Fruit fly (Drosophila melanogaster) whole organism, prepupa: ENCODE measurements around the gene ppk16.

Source experiments
- Blimp-1 ChIP-seq: fragments of 200-800 bp; sonication (Bioruptor generic); optimal IDR thresholded peaks from 3 replicates; lab custom pipeline; 2017; ENCODE audit warnings: missing biosample characterization, missing genetic modification characterization, mild to moderate bottlenecking, moderate library complexity, missing genetic modification reagents
- CG10669 ChIP-seq: fragments of 200-800 bp; sonication (Bioruptor generic); optimal IDR thresholded peaks from 3 replicates; lab custom pipeline; 2018; ENCODE audit warnings: missing biosample characterization, mild to moderate bottlenecking, missing genetic modification characterization, moderate library complexity
- CG11294 ChIP-seq: fragments of 200-800 bp; sonication (Bioruptor generic); IDR thresholded peaks from 2 replicates; pipeline ENCODE4 v1.3.6; 2022; ENCODE audit warnings: missing biosample characterization, missing genetic modification characterization
- CG11762 ChIP-seq: fragments of 200-800 bp; sonication (Bioruptor generic); optimal IDR thresholded peaks from 3 replicates; lab custom pipeline; 2016; ENCODE audit warnings: missing biosample characterization, missing genetic modification characterization; ENCODE audit not compliant: insufficient read depth
- CG11902 ChIP-seq: fragments of 200-800 bp; sonication (Bioruptor generic); optimal IDR thresholded peaks from 3 replicates; lab custom pipeline; 2016; ENCODE audit warnings: missing biosample characterization, missing genetic modification characterization
- CG15336 ChIP-seq: fragments of 200-800 bp; sonication (Bioruptor generic); IDR thresholded peaks from 2 replicates; pipeline ENCODE4 v1.3.6; 2022; ENCODE audit warnings: missing biosample characterization, missing genetic modification characterization
- CG1621 ChIP-seq: fragments of 200-800 bp; sonication (Bioruptor generic); optimal IDR thresholded peaks from 3 replicates; lab custom pipeline; 2018; ENCODE audit warnings: missing biosample characterization, mild to moderate bottlenecking, missing genetic modification characterization
- CG31627 ChIP-seq: fragments of 200-800 bp; sonication (Bioruptor generic); optimal IDR thresholded peaks from 3 replicates; lab custom pipeline; 2016; ENCODE audit warnings: missing biosample characterization, missing genetic modification characterization
- CG34406 ChIP-seq: fragments of 200-800 bp; sonication (Bioruptor generic); optimal IDR thresholded peaks from 3 replicates; lab custom pipeline; 2016; ENCODE audit warnings: missing biosample characterization, missing genetic modification characterization
- CG3919 ChIP-seq: fragments of 200-800 bp; sonication (Bioruptor generic); optimal IDR thresholded peaks from 3 replicates; lab custom pipeline; 2016; ENCODE audit warnings: missing biosample characterization, missing genetic modification characterization
- CG4318 ChIP-seq: fragments of 200-800 bp; sonication (Bioruptor generic); optimal IDR thresholded peaks from 3 replicates; lab custom pipeline; 2017; ENCODE audit warnings: missing biosample characterization, mild to moderate bottlenecking, missing genetic modification characterization
- CG6163 ChIP-seq: fragments of 200-800 bp; sonication (Bioruptor generic); IDR thresholded peaks from 3 replicates; pipeline ENCODE4 v1.3.6; 2022; ENCODE audit warnings: missing biosample characterization, missing genetic modification characterization
- CG6276 ChIP-seq: fragments of 200-800 bp; sonication (Bioruptor generic); optimal IDR thresholded peaks from 2 replicates; lab custom pipeline; 2017; ENCODE audit warnings: missing biosample characterization, mild to moderate bottlenecking, missing genetic modification characterization
- CG7368 ChIP-seq: fragments of 200-800 bp; sonication (Bioruptor generic); optimal IDR thresholded peaks from 3 replicates; lab custom pipeline; 2016; ENCODE audit warnings: missing biosample characterization, missing genetic modification characterization
- CG8119 ChIP-seq: fragments of 200-800 bp; sonication (Bioruptor generic); IDR thresholded peaks from 3 replicates; pipeline ENCODE4 v1.3.6; 2022; ENCODE audit warnings: missing biosample characterization, missing genetic modification characterization
- CG8632 ChIP-seq: fragments of 200-800 bp; sonication (Bioruptor generic); optimal IDR thresholded peaks from 3 replicates; lab custom pipeline; 2016; ENCODE audit warnings: missing biosample characterization, missing genetic modification characterization
- CG9139 ChIP-seq: fragments of 200-800 bp; sonication (Bioruptor generic); optimal IDR thresholded peaks from 3 replicates; lab custom pipeline; 2017; ENCODE audit warnings: missing biosample characterization, mild to moderate bottlenecking, missing genetic modification characterization
- Eip75B ChIP-seq: fragments of 200-800 bp; sonication (Bioruptor generic); optimal IDR thresholded peaks from 3 replicates; lab custom pipeline; 2016; ENCODE audit warnings: missing biosample characterization, missing genetic modification characterization
- Gug ChIP-seq: fragments of 200-800 bp; sonication (Bioruptor generic); IDR thresholded peaks from 2 replicates; pipeline ENCODE4 v1.3.6; 2022; ENCODE audit warnings: missing biosample characterization, missing genetic modification characterization
- Hr38 ChIP-seq: sonication (Bioruptor generic); optimal IDR thresholded peaks from 2 replicates; lab custom pipeline; 2016; ENCODE audit warnings: missing biosample characterization, missing genetic modification characterization
- Hr39 ChIP-seq: fragments of 200-800 bp; sonication (Bioruptor generic); optimal IDR thresholded peaks from 2 replicates; lab custom pipeline; 2016; ENCODE audit warnings: missing biosample characterization, missing genetic modification characterization
- Hr4 ChIP-seq: fragments of 200-800 bp; sonication (Bioruptor generic); optimal IDR thresholded peaks from 3 replicates; lab custom pipeline; 2016; ENCODE audit warnings: missing biosample characterization, missing genetic modification characterization
- Lpt ChIP-seq: fragments of 200-800 bp; sonication (Bioruptor generic); optimal IDR thresholded peaks from 3 replicates; lab custom pipeline; 2016; ENCODE audit warnings: missing biosample characterization, missing genetic modification characterization
- Met ChIP-seq: fragments of 200-800 bp; sonication (Bioruptor generic); optimal IDR thresholded peaks from 3 replicates; lab custom pipeline; 2016; ENCODE audit warnings: missing biosample characterization, missing genetic modification characterization
- OdsH ChIP-seq: fragments of 200-800 bp; sonication (Bioruptor generic); optimal IDR thresholded peaks from 3 replicates; lab custom pipeline; 2016; ENCODE audit warnings: missing biosample characterization, missing genetic modification characterization
- Smox ChIP-seq: fragments of 200-800 bp; sonication (Bioruptor generic); optimal IDR thresholded peaks from 3 replicates; lab custom pipeline; 2016; ENCODE audit warnings: missing biosample characterization, missing genetic modification characterization
- Sox14 ChIP-seq: fragments of 200-800 bp; sonication (Bioruptor generic); optimal IDR thresholded peaks from 3 replicates; lab custom pipeline; 2016; ENCODE audit warnings: missing biosample characterization, missing genetic modification characterization
- Sox15 ChIP-seq: fragments of 200-800 bp; sonication (Bioruptor generic); optimal IDR thresholded peaks from 3 replicates; lab custom pipeline; 2016; ENCODE audit warnings: missing biosample characterization, missing genetic modification characterization
- achi ChIP-seq: fragments of 200-800 bp; sonication (Bioruptor generic); optimal IDR thresholded peaks from 3 replicates; lab custom pipeline; 2016; ENCODE audit warnings: missing biosample characterization, missing genetic modification characterization
- cyc ChIP-seq: fragments of 200-800 bp; sonication (Bioruptor generic); optimal IDR thresholded peaks from 3 replicates; lab custom pipeline; 2016; ENCODE audit warnings: missing biosample characterization, missing genetic modification characterization
- dac ChIP-seq: fragments of 200-800 bp; sonication (Bioruptor generic); optimal IDR thresholded peaks from 2 replicates; lab custom pipeline; 2017; ENCODE audit warnings: missing biosample characterization, mild to moderate bottlenecking, missing genetic modification characterization
- eg ChIP-seq: fragments of 200-800 bp; sonication (Bioruptor generic); IDR thresholded peaks from 3 replicates; pipeline ENCODE4 v1.3.6; 2022; ENCODE audit warnings: missing biosample characterization, missing genetic modification characterization
- fd59A ChIP-seq: fragments of 200-800 bp; sonication (Bioruptor generic); optimal IDR thresholded peaks from 2 replicates; lab custom pipeline; 2017; ENCODE audit warnings: missing biosample characterization, mild to moderate bottlenecking, missing genetic modification characterization, missing genetic modification reagents
- fd85E ChIP-seq: fragments of 200-800 bp; sonication (Bioruptor generic); optimal IDR thresholded peaks from 3 replicates; lab custom pipeline; 2016; ENCODE audit warnings: missing biosample characterization, missing genetic modification characterization
- lz ChIP-seq: fragments of 200-800 bp; sonication (Bioruptor generic); optimal IDR thresholded peaks from 3 replicates; lab custom pipeline; 2016; ENCODE audit warnings: missing biosample characterization, missing genetic modification characterization
- pdm3 ChIP-seq: fragments of 200-800 bp; sonication (Bioruptor generic); optimal IDR thresholded peaks from 3 replicates; lab custom pipeline; 2016; ENCODE audit warnings: missing biosample characterization, missing genetic modification characterization
- salr ChIP-seq, 2 experiments: fragments of 200-800 bp; sonication (Bioruptor generic); optimal IDR thresholded peaks; 3 replicates each; lab custom pipeline; 2016 to 2018; ENCODE audit warnings: missing biosample characterization in 2 of 2, missing genetic modification characterization in 2 of 2, mild to moderate bottlenecking in 1 of 2
- spab ChIP-seq: fragments of 200-800 bp; sonication (Bioruptor generic); optimal IDR thresholded peaks from 2 replicates; lab custom pipeline; 2017; ENCODE audit warnings: missing biosample characterization, mild to moderate bottlenecking, missing genetic modification characterization, missing genetic modification reagents
- svp ChIP-seq: fragments of 200-800 bp; sonication (Bioruptor generic); peaks from one replicate; lab custom pipeline; 2016; ENCODE audit warnings: missing biosample characterization, missing genetic modification characterization
- topi ChIP-seq: fragments of 200-800 bp; sonication (Bioruptor generic); optimal IDR thresholded peaks from 3 replicates; lab custom pipeline; 2016; ENCODE audit warnings: missing biosample characterization, missing genetic modification characterization

The ppk16 gene

dm6 chr2L:9749745-9750144 lies 25.1 kb downstream of the ppk16 start, which contains the start of gene Cyp4e3:
Cyp4e3 (minus strand) TSS chr2L:9750071.
- TF ChIP-seq Eip75B (no peak), CG4318 (GFP tag; lab: Kevin White, UChicago) (no peak), svp (peak; percentile 38)

dm6 chr2L:9746236-9747225 lies 28.3 kb downstream of the ppk16 start, which contains the start of gene Nckx30C:
Nckx30C (minus strand) TSS chr2L:9746495.
- TF ChIP-seq dac (GFP tag; lab: Kevin White, UChicago) (peak; percentile 34), CG11294 (no peak)

dm6 chr2L:9744634-9745033 lies 30.2 kb downstream of the ppk16 start:
- TF ChIP-seq Hr39 (GFP tag; lab: Kevin White, UChicago): no peak
- no peak for TF ChIP-seq Blimp-1 (GFP tag; lab: Kevin White, UChicago)
- no peak for TF ChIP-seq fd85E (GFP tag; lab: Kevin White, UChicago)
- TF ChIP-seq cyc (GFP tag; lab: Kevin White, UChicago): no peak
- TF ChIP-seq CG31627 (GFP tag; lab: Kevin White, UChicago): no peak

dm6 chr2L:9743823-9744222 lies 31.0 kb downstream of the ppk16 start:
- TF ChIP-seq CG7368 (GFP tag; lab: Kevin White, UChicago) (no peak), eg (GFP tag; lab: Robert Waterston, UW) (0 out of 3 replicates have a peak, but pooled peaks have one; percentile 9)

- TF ChIP-seq pdm3 (GFP tag; lab: Kevin White, UChicago) (no peak), fd59A (GFP tag; lab: Kevin White, UChicago) (no peak), CG34406 (GFP tag; lab: Kevin White, UChicago) (no peak), Smox (no peak), CG8632 (GFP tag; lab: Kevin White, UChicago) (no peak), CG6163 (GFP tag; lab: Robert Waterston, UW) (no peak), CG8119 (GFP tag; lab: Robert Waterston, UW) (no peak), CG11902 (GFP tag; lab: Kevin White, UChicago) (no peak), CG11294 (no peak), Sox15 (GFP tag; lab: Kevin White, UChicago) (no peak), Eip75B (no peak), CG7368 (GFP tag; lab: Kevin White, UChicago) (no peak), CG9139 (GFP tag; lab: Kevin White, UChicago) (no peak), Lpt (GFP tag; lab: Kevin White, UChicago) (no peak), CG6276 (GFP tag; lab: Kevin White, UChicago) (no peak), Hr38 (no peak)
Observed at dm6 chr2L:9739685-9740084, 35.1 kb downstream of the ppk16 start.

dm6 chr2L:9737803-9738202 lies 37.0 kb downstream of the ppk16 start:
- TF ChIP-seq Lpt (GFP tag; lab: Kevin White, UChicago) (peak; percentile 15), achi (GFP tag; lab: Kevin White, UChicago) (peak; percentile 26), spab (GFP tag; lab: Kevin White, UChicago) (peak; percentile 5), topi (GFP tag; lab: Kevin White, UChicago) (no peak), Hr38 (no peak), salr (GFP tag; optimal IDR thresholded peaks at IDR 0.05; lab: Kevin White, UChicago) (no peak), fd85E (GFP tag; lab: Kevin White, UChicago) (no peak), lz (GFP tag; lab: Kevin White, UChicago) (peak; percentile 28), CG1621 (tag; lab: Kevin White, UChicago) (no peak), cyc (GFP tag; lab: Kevin White, UChicago) (peak; percentile 36), OdsH (GFP tag; lab: Kevin White, UChicago) (peak; percentile 52), Hr4 (GFP tag; lab: Kevin White, UChicago) (peak; percentile 56), Gug (peak; percentile 22; the same call in 1 of the 2 replicates), CG10669 (peak; percentile 49), Sox14 (peak; percentile 8), CG15336 (GFP tag; lab: Robert Waterston, UW) (no peak), CG8632 (GFP tag; lab: Kevin White, UChicago) (peak; percentile 32), CG11762 (GFP tag; lab: Kevin White, UChicago) (no peak), Met (GFP tag; lab: Kevin White, UChicago) (peak; percentile 25), Blimp-1 (GFP tag; lab: Kevin White, UChicago) (no peak), CG6276 (GFP tag; lab: Kevin White, UChicago) (peak; percentile 31), CG3919 (GFP tag; lab: Kevin White, UChicago) (peak; percentile 45), svp (peak; percentile 68)
